Fruit fly (Drosophila melanogaster): ENCODE measurements around the gene PH4alphaSG1.

dm6 chr3R:30464244-30464643 lies 41.2 kb downstream of the PH4alphaSG1 start:
- no peak for TF ChIP-seq CG15696 (tag; optimal IDR thresholded peaks at IDR 0.05)
- TF ChIP-seq Ada2b (GFP tag; IDR thresholded peaks at IDR 0.05), result no peak
- TF ChIP-seq CG16779 (GFP tag; IDR thresholded peaks at IDR 0.05), result no peak
- no peak for TF ChIP-seq gcm (GFP tag; optimal IDR thresholded peaks at IDR 0.05)
- TF ChIP-seq inv (GFP tag; IDR thresholded peaks at IDR 0.05; ENCODE audit: partially characterized antibody), result no peak
- TF ChIP-seq h (optimal IDR thresholded peaks at IDR 0.05), result no peak
- TF ChIP-seq Xrp1 (GFP tag; IDR thresholded peaks at IDR 0.05), result no peak
- no peak for TF ChIP-seq rib (GFP tag; IDR thresholded peaks at IDR 0.05)
